Worm (Caenorhabditis elegans) whole organism, L4/young adult: Measurements from ENCODE around the gene oig-5.

Source experiments
- W03F9.2 ChIP-seq: fragments of 150-350 bp; optimal IDR thresholded peaks from 2 replicates; lab custom pipeline; 2014; ENCODE audit warnings: missing biosample characterization, missing genetic modification characterization
- dao-5 ChIP-seq: sonication (generic microtip); optimal IDR thresholded peaks from 2 replicates; lab custom pipeline; 2016; ENCODE audit warnings: missing genotype, missing genetic modification characterization, moderate library complexity, missing compliant biosample characterization
- him-1 ChIP-seq: sonication (generic microtip); optimal IDR thresholded peaks from 2 replicates; lab custom pipeline; 2016; ENCODE audit warnings: missing genotype, missing genetic modification reagents, missing genetic modification characterization, missing compliant biosample characterization

DNA sequence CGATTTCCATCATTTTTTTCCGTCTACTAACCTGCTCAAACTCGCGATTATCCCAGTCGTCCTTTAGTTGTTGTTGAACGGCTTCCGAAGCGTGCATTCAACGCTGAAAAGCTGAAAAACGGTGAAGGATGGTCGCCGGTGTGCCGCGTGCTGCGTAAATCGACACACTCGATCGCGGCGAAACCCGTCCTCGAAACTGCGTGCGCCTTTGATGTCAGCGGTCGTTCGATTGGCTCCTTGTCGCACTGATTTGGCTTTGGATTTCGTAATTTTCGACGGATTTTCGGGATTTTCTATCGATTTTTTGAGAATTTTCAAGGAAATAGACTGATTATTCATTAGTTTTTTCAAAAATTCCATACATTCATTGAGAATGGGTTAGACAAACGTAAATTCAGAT, 9.6 kb upstream of the oig-5 start, which contains the start of the genes Y57G11C.1147 and nuo-3:
- TF ChIP-seq him-1 (no peak), W03F9.2 (tag; lab: Kevin White, UChicago) (no peak), dao-5 (no peak)
